Worm (Caenorhabditis elegans) whole organism, mixed stage, embryonic: Measurements from ENCODE around the gene sfxn-2.

Source experiments
- ceh-83 ChIP-seq: fragments of 200-800 bp; sonication (Bioruptor generic); optimal IDR thresholded peaks from 2 replicates; lab custom pipeline; 2018; ENCODE audit warnings: mild to moderate bottlenecking, missing genetic modification characterization, missing compliant biosample characterization
- ces-1 ChIP-seq: fragments of 150-350 bp; optimal IDR thresholded peaks from 2 replicates; lab custom pipeline; 2014; ENCODE audit warnings: missing biosample characterization, missing genetic modification reagents, missing genetic modification characterization
- elt-1 ChIP-seq: sonication (generic microtip); optimal IDR thresholded peaks from 2 replicates; lab custom pipeline; 2017; ENCODE audit warnings: missing genetic modification characterization, mild to moderate bottlenecking, missing compliant biosample characterization, antibody characterized with exemption, moderate library complexity, borderline replicate concordance; ENCODE audit not compliant: insufficient read depth
- elt-3 ChIP-seq: fragments of 150-350 bp; optimal IDR thresholded peaks from 2 replicates; lab custom pipeline; 2014; ENCODE audit warnings: missing biosample characterization, missing genetic modification characterization
- ham-2 ChIP-seq: fragments of 200-800 bp; sonication (Bioruptor generic); optimal IDR thresholded peaks from 2 replicates; lab custom pipeline; 2018; ENCODE audit warnings: mild to moderate bottlenecking, missing genetic modification characterization, missing compliant biosample characterization
- mab-5 ChIP-seq: fragments of 150-350 bp; optimal IDR thresholded peaks from 2 replicates; lab custom pipeline; 2014; ENCODE audit warnings: missing biosample characterization, missing genetic modification characterization
- nhr-12 ChIP-seq: fragments of 150-350 bp; optimal IDR thresholded peaks from 2 replicates; lab custom pipeline; 2014; ENCODE audit warnings: missing biosample characterization, missing genetic modification characterization
- nhr-76 ChIP-seq: sonication (generic microtip); optimal IDR thresholded peaks from 2 replicates; lab custom pipeline; 2017; ENCODE audit warnings: missing biosample characterization, missing genetic modification characterization
- sptf-1 ChIP-seq: sonication (generic microtip); optimal IDR thresholded peaks from 2 replicates; lab custom pipeline; 2017; ENCODE audit warnings: mild to moderate bottlenecking, missing genetic modification characterization, moderate library complexity, missing compliant biosample characterization
- unc-62 ChIP-seq: fragments of 150-350 bp; optimal IDR thresholded peaks from 2 replicates; lab custom pipeline; 2014; ENCODE audit warnings: missing biosample characterization, missing genetic modification reagents, missing genetic modification characterization

ce11 chrX:7958203-7958602, at the start of gene sfxn-2:
- TF ChIP-seq nhr-76 (no peak), elt-3 (no peak), unc-62 (no peak), sptf-1 (tag; lab: Kevin White, UChicago) (no peak), elt-1 (tag; lab: Kevin White, UChicago) (no peak), nhr-12 (tag; lab: Kevin White, UChicago) (no peak), ces-1 (no peak), mab-5 (tag; lab: Kevin White, UChicago) (no peak), ceh-83 (GFP tag; lab: Kevin White, UChicago) (no peak), ham-2 (GFP tag; lab: Kevin White, UChicago) (no peak)
